Fruit fly (Drosophila melanogaster) whole organism, embryonic: ENCODE results near the gene fzy.

Source experiments
- Atf-2 ChIP-seq: fragments of 200-800 bp; sonication (Bioruptor generic); optimal IDR thresholded peaks from 2 replicates; lab custom pipeline; 2016; ENCODE audit warnings: missing biosample characterization, missing genetic modification characterization
- Bteb2 ChIP-seq: fragments of 200-800 bp; sonication (Bioruptor generic); optimal IDR thresholded peaks from 2 replicates; lab custom pipeline; 2016; ENCODE audit warnings: missing biosample characterization, missing genetic modification characterization
- CG1024 ChIP-seq: fragments of 200-800 bp; sonication (Bioruptor generic); IDR thresholded peaks from 2 replicates; pipeline ENCODE4 v1.3.6; 2022; ENCODE audit warnings: missing biosample characterization, missing genetic modification characterization
- CG11085 ChIP-seq: fragments of 200-800 bp; sonication (Bioruptor generic); IDR thresholded peaks from 2 replicates; pipeline ENCODE4 v1.3.6; 2022; ENCODE audit warnings: missing biosample characterization, missing genetic modification characterization
- CG13775 ChIP-seq: fragments of 200-800 bp; sonication (Bioruptor generic); optimal IDR thresholded peaks from 3 replicates; lab custom pipeline; 2017; ENCODE audit warnings: missing biosample characterization, mild to moderate bottlenecking, missing genetic modification characterization
- CG13894 ChIP-seq: fragments of 200-800 bp; sonication (Bioruptor generic); optimal IDR thresholded peaks from 3 replicates; lab custom pipeline; 2018; ENCODE audit warnings: missing biosample characterization, mild to moderate bottlenecking, missing genetic modification characterization, moderate library complexity
- CG14965 ChIP-seq: fragments of 200-800 bp; sonication (Bioruptor generic); optimal IDR thresholded peaks from 2 replicates; lab custom pipeline; 2016; ENCODE audit warnings: missing biosample characterization, missing genetic modification characterization, borderline replicate concordance
- CG17186 ChIP-seq: fragments of 200-800 bp; sonication (Bioruptor generic); optimal IDR thresholded peaks from 3 replicates; lab custom pipeline; 2017; ENCODE audit warnings: missing biosample characterization, missing genetic modification reagents, missing genetic modification characterization
- CG17359 ChIP-seq: fragments of 200-800 bp; sonication (Bioruptor generic); optimal IDR thresholded peaks from 3 replicates; lab custom pipeline; 2018; ENCODE audit warnings: missing biosample characterization, mild to moderate bottlenecking, missing genetic modification characterization, moderate library complexity
- CG2129 ChIP-seq: fragments of 200-800 bp; sonication (Bioruptor generic); IDR thresholded peaks from 2 replicates; pipeline ENCODE4 v1.3.6; 2022; ENCODE audit warnings: missing biosample characterization, missing genetic modification characterization; ENCODE audit not compliant: partially characterized antibody
- CG2202 ChIP-seq: fragments of 200-800 bp; sonication (Bioruptor generic); optimal IDR thresholded peaks from 2 replicates; lab custom pipeline; 2018; ENCODE audit warnings: missing biosample characterization, mild to moderate bottlenecking, missing genetic modification characterization
- CG2678 ChIP-seq: fragments of 200-800 bp; sonication (Bioruptor generic); optimal IDR thresholded peaks from 3 replicates; lab custom pipeline; 2019; ENCODE audit warnings: missing biosample characterization, mild to moderate bottlenecking, missing genetic modification characterization, moderate library complexity
- CG32767 ChIP-seq: fragments of 200-800 bp; sonication (Bioruptor generic); IDR thresholded peaks from 2 replicates; pipeline ENCODE4 v1.3.6; 2022; ENCODE audit warnings: missing biosample characterization, missing genetic modification characterization
- CG34422 ChIP-seq: fragments of 200-800 bp; sonication (Bioruptor generic); IDR thresholded peaks from 3 replicates; pipeline ENCODE4 v1.3.6; 2022; ENCODE audit warnings: missing biosample characterization, missing genetic modification characterization
- CG3726 ChIP-seq: fragments of 200-800 bp; sonication (Bioruptor generic); IDR thresholded peaks from 3 replicates; pipeline ENCODE4, ENCODE4 v1.3.6; 2022; ENCODE audit warnings: missing biosample characterization, missing genetic modification characterization
- CG3995 ChIP-seq: fragments of 200-800 bp; sonication (Bioruptor generic); optimal IDR thresholded peaks from 3 replicates; lab custom pipeline; 2016; ENCODE audit warnings: missing biosample characterization, missing genetic modification characterization
- CG4854 ChIP-seq: fragments of 200-800 bp; sonication (Bioruptor generic); optimal IDR thresholded peaks from 2 replicates; lab custom pipeline; 2016; ENCODE audit warnings: missing biosample characterization, missing genetic modification characterization, inconsistent platforms
- CG6254 ChIP-seq: fragments of 200-800 bp; sonication (Bioruptor generic); optimal IDR thresholded peaks from 3 replicates; lab custom pipeline; 2017; ENCODE audit warnings: mild to moderate bottlenecking, missing biosample characterization, missing genetic modification reagents, missing genetic modification characterization
- CG7556 ChIP-seq: fragments of 200-800 bp; sonication (Bioruptor generic); optimal IDR thresholded peaks from 2 replicates; lab custom pipeline; 2017; ENCODE audit warnings: missing biosample characterization, mild to moderate bottlenecking, missing genetic modification characterization
- CG7839 ChIP-seq: fragments of 200-800 bp; sonication (Bioruptor generic); optimal IDR thresholded peaks from 3 replicates; lab custom pipeline; 2018; ENCODE audit warnings: missing biosample characterization, mild to moderate bottlenecking, missing genetic modification characterization, moderate library complexity
- CG8765 ChIP-seq: fragments of 200-800 bp; sonication (Bioruptor generic); IDR thresholded peaks from 2 replicates; pipeline ENCODE4 v1.3.6; 2022; ENCODE audit warnings: missing biosample characterization, missing genetic modification characterization
- D19B ChIP-seq: fragments of 200-800 bp; sonication (Bioruptor generic); optimal IDR thresholded peaks from 2 replicates; lab custom pipeline; 2017; ENCODE audit warnings: missing biosample characterization, mild to moderate bottlenecking, missing genetic modification characterization
- Dad ChIP-seq: fragments of 200-800 bp; sonication (Bioruptor generic); optimal IDR thresholded peaks from 3 replicates; lab custom pipeline; 2016; ENCODE audit warnings: missing biosample characterization, missing genetic modification characterization
- Dfd ChIP-seq, 2 experiments: fragments of >200 bp; optimal IDR thresholded peaks; 2 replicates each; lab custom pipeline; 2017; ENCODE audit warnings: missing biosample characterization in 2 of 2, missing genetic modification characterization in 2 of 2
- Drgx ChIP-seq: fragments of 200-800 bp; sonication (Bioruptor generic); IDR thresholded peaks from 2 replicates; pipeline ENCODE4 v1.3.6; 2022; ENCODE audit warnings: missing biosample characterization, missing genetic modification characterization
- H2.0 ChIP-seq: fragments of 200-800 bp; sonication (Bioruptor generic); IDR thresholded peaks from 2 replicates; pipeline ENCODE4 v1.3.6; 2022; ENCODE audit warnings: missing biosample characterization, missing genetic modification characterization
- HLH54F ChIP-seq: fragments of 200-800 bp; sonication (Bioruptor generic); optimal IDR thresholded peaks from 3 replicates; lab custom pipeline; 2016; ENCODE audit warnings: missing biosample characterization, missing genetic modification characterization
- Hmr ChIP-seq: fragments of 200-800 bp; sonication (Bioruptor generic); optimal IDR thresholded peaks from 3 replicates; lab custom pipeline; 2017; ENCODE audit warnings: mild to moderate bottlenecking, missing biosample characterization, missing genetic modification reagents, missing genetic modification characterization
- Hr3 ChIP-seq: fragments of 200-800 bp; sonication (Bioruptor generic); optimal IDR thresholded peaks from 3 replicates; lab custom pipeline; 2016; ENCODE audit warnings: missing biosample characterization, missing genetic modification characterization
- Max ChIP-seq: fragments of 200-800 bp; sonication (Bioruptor generic); optimal IDR thresholded peaks from 2 replicates; lab custom pipeline; 2016; ENCODE audit warnings: missing biosample characterization, mild to moderate bottlenecking, missing genetic modification characterization
- NC2β ChIP-seq: fragments of 200-800 bp; sonication (Bioruptor generic); optimal IDR thresholded peaks from 2 replicates; lab custom pipeline; 2016; ENCODE audit warnings: missing biosample characterization, missing genetic modification characterization
- Nf-YA ChIP-seq: fragments of 200-800 bp; sonication (Bioruptor generic); IDR thresholded peaks from 2 replicates; pipeline ENCODE4 v1.3.6; 2022; ENCODE audit warnings: missing biosample characterization, missing genetic modification characterization
- Nf-YC ChIP-seq: fragments of 200-800 bp; optimal IDR thresholded peaks from 3 replicates; lab custom pipeline; 2019; ENCODE audit warnings: missing biosample characterization, mild to moderate bottlenecking, missing genetic modification characterization, moderate library complexity
- PHDP ChIP-seq: fragments of 200-800 bp; sonication (Bioruptor generic); optimal IDR thresholded peaks from 3 replicates; lab custom pipeline; 2018; ENCODE audit warnings: missing biosample characterization, mild to moderate bottlenecking, missing genetic modification characterization, moderate library complexity
- Side ChIP-seq: fragments of 200-800 bp; sonication (Bioruptor generic); optimal IDR thresholded peaks from 2 replicates; lab custom pipeline; 2016; ENCODE audit warnings: missing biosample characterization, missing genetic modification characterization
- Xrp1 ChIP-seq: fragments of 200-800 bp; sonication (Bioruptor generic); IDR thresholded peaks from 2 replicates; pipeline ENCODE4 v1.3.6; 2022; ENCODE audit warnings: missing biosample characterization, missing genetic modification characterization
- al ChIP-seq: fragments of 200-800 bp; sonication (Bioruptor generic); IDR thresholded peaks from 2 replicates; pipeline ENCODE4 v1.3.6; 2022; ENCODE audit warnings: missing biosample characterization, missing genetic modification characterization
- aop ChIP-seq: fragments of 200-800 bp; sonication (Bioruptor generic); IDR thresholded peaks from 2 replicates; pipeline ENCODE4 v1.3.6; 2022; ENCODE audit warnings: missing biosample characterization, missing genetic modification characterization
- dan ChIP-seq: fragments of 200-800 bp; sonication (Bioruptor generic); IDR thresholded peaks from 2 replicates; pipeline ENCODE4 v1.3.6; 2022; ENCODE audit warnings: missing biosample characterization, missing genetic modification characterization
- dmrt99B ChIP-seq: fragments of 200-800 bp; sonication (Bioruptor generic); optimal IDR thresholded peaks from 2 replicates; lab custom pipeline; 2018; ENCODE audit warnings: missing biosample characterization, mild to moderate bottlenecking, missing genetic modification characterization, moderate library complexity
- eyg ChIP-seq: fragments of 200-800 bp; sonication (Bioruptor generic); optimal IDR thresholded peaks from 3 replicates; lab custom pipeline; 2016; ENCODE audit warnings: missing biosample characterization, missing genetic modification characterization
- ken ChIP-seq: fragments of 200-800 bp; sonication (Bioruptor generic); IDR thresholded peaks from 3 replicates; pipeline ENCODE4 v1.3.6; 2022; ENCODE audit warnings: missing biosample characterization, missing genetic modification characterization
- pan ChIP-seq, 4 experiments: fragments of >200 bp in 3 of 4; fragments of 200-800 bp in 1 of 4; sonication (Bioruptor generic) in 1 of 4; optimal IDR thresholded peaks in 3 of 4; IDR thresholded peaks in 1 of 4; 2 replicates each; pipeline versions ENCODE4 v1.3.6 to Lab custom; 2017 to 2022; ENCODE audit warnings: missing biosample characterization in 2 of 4, missing genetic modification characterization in 2 of 4, mixed read lengths in 1 of 4
- scrt ChIP-seq: fragments of 200-800 bp; sonication (Bioruptor generic); optimal IDR thresholded peaks from 2 replicates; lab custom pipeline; 2018; ENCODE audit warnings: missing biosample characterization, mild to moderate bottlenecking, missing genetic modification characterization, moderate library complexity
- sens ChIP-seq: fragments of 200-800 bp; sonication (Bioruptor generic); peaks from one replicate; lab custom pipeline; 2016; ENCODE audit warnings: missing biosample characterization, missing genetic modification characterization
- shn ChIP-seq: fragments of 200-800 bp; sonication (Bioruptor generic); optimal IDR thresholded peaks from 3 replicates; lab custom pipeline; 2016; ENCODE audit warnings: missing biosample characterization, missing genetic modification characterization
- sug ChIP-seq: fragments of 200-800 bp; optimal IDR thresholded peaks from 2 replicates; lab custom pipeline; 2019; ENCODE audit warnings: missing biosample characterization, mild to moderate bottlenecking, missing genetic modification characterization, moderate library complexity
- usp ChIP-seq: fragments of >200 bp; optimal IDR thresholded peaks from 2 replicates; lab custom pipeline; 2017; ENCODE audit warnings: missing biosample characterization, missing genetic modification characterization
- vfl ChIP-seq: fragments of 200-800 bp; sonication (Bioruptor generic); optimal IDR thresholded peaks from 2 replicates; lab custom pipeline; 2016; ENCODE audit warnings: missing biosample characterization, missing genetic modification characterization
- vvl ChIP-seq: fragments of 200-800 bp; sonication (Bioruptor generic); IDR thresholded peaks from 2 replicates; pipeline ENCODE4 v1.3.6; 2022; ENCODE audit warnings: missing biosample characterization, missing genetic modification characterization
- yki ChIP-seq: fragments of >200 bp; optimal IDR thresholded peaks from 3 replicates; lab custom pipeline; 2018

The fzy gene

DNA sequence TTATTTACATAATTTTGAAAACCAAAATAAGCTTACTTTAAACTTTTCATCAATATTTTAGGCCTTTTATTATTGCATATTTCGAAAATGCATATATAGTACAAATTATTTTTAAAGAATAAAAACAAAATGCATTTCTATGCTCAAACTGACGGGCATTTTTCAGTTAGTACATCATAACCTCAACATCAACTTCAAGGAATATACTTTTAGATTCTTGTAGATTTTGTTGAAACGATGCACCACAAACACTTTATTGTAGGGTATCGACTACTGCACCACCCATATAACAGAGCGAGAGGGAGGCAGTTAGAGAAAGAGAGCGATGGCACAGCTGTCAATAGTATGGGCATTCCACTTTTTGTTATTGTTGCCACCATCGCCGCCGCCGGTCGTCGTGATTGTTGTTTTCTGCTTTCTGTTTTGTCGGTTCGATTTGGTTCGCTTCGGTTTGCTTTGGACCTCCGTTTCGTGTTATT is 30.9 kb upstream of the fzy start (continued):
- TF ChIP-seq CG6254 (GFP tag; lab: Kevin White, UChicago): peak; percentile 87
- peak; percentile 71 for TF ChIP-seq H2.0
- TF ChIP-seq CG2678: peak; percentile 95
- TF ChIP-seq D19B (GFP tag; lab: Kevin White, UChicago): peak; percentile 72
- TF ChIP-seq CG7839 (tag; lab: Kevin White, UChicago): peak; percentile 94
- TF ChIP-seq CG2129 (GFP tag; lab: Robert Waterston, UW): no peak
- TF ChIP-seq CG14965 (GFP tag; lab: Kevin White, UChicago): peak; percentile 37
- peak; percentile 76; the same call in 2 of the 3 replicates for TF ChIP-seq CG34422
- TF ChIP-seq aop (GFP tag; lab: Robert Waterston, UW): no peak
- peak; percentile 41 for TF ChIP-seq CG3995 (GFP tag; lab: Kevin White, UChicago)
- TF ChIP-seq sug (tag; lab: Kevin White, UChicago): peak; percentile 68
- no peak for TF ChIP-seq pan (optimal IDR thresholded peaks at IDR 0.05; lab: Kevin White, UChicago)
- TF ChIP-seq pan (GFP tag; optimal IDR thresholded peaks at IDR 0.05 in 1 of 2, IDR thresholded peaks at IDR 0.05 in 1 of 2): peak in 1 of 2 experiments; percentile 78
- TF ChIP-seq NC2β: peak; percentile 86
- TF ChIP-seq ken (GFP tag; lab: Robert Waterston, UW): peak; percentile 79; the same call in 2 of the 3 replicates
- no peak for TF ChIP-seq dan (GFP tag; lab: Robert Waterston, UW)
- TF ChIP-seq Max (GFP tag; lab: Kevin White, UChicago): peak; percentile 87
- 0 out of 2 replicates have a peak, but pooled peaks have one; percentile 12 for TF ChIP-seq Nf-YA
- TF ChIP-seq al (GFP tag; lab: Robert Waterston, UW): no peak
- TF ChIP-seq eyg (GFP tag; lab: Kevin White, UChicago): peak; percentile 68
- peak; percentile 56; the same call in 1 of the 2 replicates for TF ChIP-seq CG1024 (GFP tag; lab: Robert Waterston, UW)
- TF ChIP-seq CG13894 (tag; lab: Kevin White, UChicago): no peak
- TF ChIP-seq CG11085: no peak
- TF ChIP-seq Bteb2 (GFP tag; lab: Kevin White, UChicago): peak; percentile 82
- TF ChIP-seq CG8765 (GFP tag; lab: Robert Waterston, UW): no peak
- peak; percentile 86 for TF ChIP-seq Atf-2 (GFP tag; lab: Kevin White, UChicago)
- TF ChIP-seq CG2202 (tag; lab: Kevin White, UChicago): peak; percentile 82
- peak; percentile 79 for TF ChIP-seq HLH54F
- TF ChIP-seq CG17186: peak; percentile 68
- peak; percentile 94 for TF ChIP-seq Hr3
- peak; percentile 98 for TF ChIP-seq dmrt99B (tag; lab: Kevin White, UChicago)
- TF ChIP-seq scrt (GFP tag; lab: Kevin White, UChicago): peak; percentile 74
- peak; percentile 85 for TF ChIP-seq Hmr (GFP tag; lab: Kevin White, UChicago)
- no peak for TF ChIP-seq yki (lab: Kevin White, UChicago)
- peak; percentile 96 for TF ChIP-seq CG7556 (GFP tag; lab: Kevin White, UChicago)
- peak; percentile 57 for TF ChIP-seq Dad (GFP tag; lab: Kevin White, UChicago)
- no peak for TF ChIP-seq Dfd (GFP tag; optimal IDR thresholded peaks at IDR 0.05; lab: Kevin White, UChicago)
- peak; percentile 99 for TF ChIP-seq sens (GFP tag; lab: Kevin White, UChicago)
- TF ChIP-seq vvl (GFP tag; lab: Robert Waterston, UW): peak; percentile 89
- peak; percentile 84 for TF ChIP-seq CG32767 (GFP tag; lab: Robert Waterston, UW)
- peak; percentile 85 for TF ChIP-seq CG13775 (GFP tag; lab: Kevin White, UChicago)
- TF ChIP-seq Drgx (GFP tag; lab: Robert Waterston, UW): peak; percentile 90
- TF ChIP-seq vfl: peak; percentile 19
- peak; percentile 79 for TF ChIP-seq Xrp1 (GFP tag; lab: Robert Waterston, UW)
- TF ChIP-seq PHDP (tag; lab: Kevin White, UChicago): peak; percentile 94
- TF ChIP-seq CG4854: peak; percentile 84
- no peak for TF ChIP-seq usp (GFP tag; lab: Kevin White, UChicago)
- TF ChIP-seq CG3726 (GFP tag; lab: Robert Waterston, UW): peak; percentile 71; the same call in 2 of the 3 replicates
- TF ChIP-seq shn: peak; percentile 87
- peak; percentile 83 for TF ChIP-seq Side (GFP tag; lab: Kevin White, UChicago)
- TF ChIP-seq Nf-YC (tag; lab: Kevin White, UChicago): peak; percentile 81
- peak; percentile 95 for TF ChIP-seq CG17359 (tag; lab: Kevin White, UChicago)
